Worm (Caenorhabditis elegans): ENCODE results near the gene Y48B6A.13.

ce11 chrII:14178233-14178969 is 47.7 kb downstream of the Y48B6A.13 start, which contains the start of gene efhd-1:
- TF ChIP-seq egl-44 (GFP tag; IDR thresholded peaks at IDR 0.05) (no peak), snpc-1.3 (tag; optimal IDR thresholded peaks at IDR 0.05; ENCODE audit: insufficient read depth) (no peak), F52B5.7 (tag; optimal IDR thresholded peaks at IDR 0.05) (no peak)
